Worm (Caenorhabditis elegans) whole organism, L2 larva: Measurements from ENCODE around the gene F32D1.11.

Source experiments
- aly-2 ChIP-seq: fragments of 150-350 bp; optimal IDR thresholded peaks from 2 replicates; lab custom pipeline; 2014; ENCODE audit warnings: missing biosample characterization, missing genetic modification characterization
- dmd-4 ChIP-seq: sonication (generic microtip); optimal IDR thresholded peaks from 2 replicates; lab custom pipeline; 2017; ENCODE audit warnings: missing biosample characterization, missing genetic modification characterization
- fos-1 ChIP-seq: fragments of 150-350 bp; optimal IDR thresholded peaks from 2 replicates; lab custom pipeline; 2014; ENCODE audit warnings: missing biosample characterization, missing genetic modification characterization
- lsy-2 ChIP-seq, 2 experiments: fragments of 150-350 bp in 1 of 2; sonication (generic microtip) in 1 of 2; optimal IDR thresholded peaks; 2 replicates each; lab custom pipeline; 2014 to 2017; ENCODE audit warnings: missing biosample characterization in 2 of 2, missing genetic modification characterization in 2 of 2
- nhr-10 ChIP-seq: sonication (generic microtip); optimal IDR thresholded peaks from 2 replicates; lab custom pipeline; 2017; ENCODE audit warnings: missing biosample characterization, missing genetic modification characterization
- nhr-12 ChIP-seq: fragments of 150-350 bp; optimal IDR thresholded peaks from 2 replicates; lab custom pipeline; 2014; ENCODE audit warnings: missing biosample characterization, missing genetic modification characterization
- nhr-77 ChIP-seq: fragments of 150-350 bp; optimal IDR thresholded peaks from 2 replicates; lab custom pipeline; 2014; ENCODE audit warnings: missing biosample characterization, missing genetic modification characterization
- snpc-4 ChIP-seq: fragments of 150-350 bp; optimal IDR thresholded peaks from 2 replicates; lab custom pipeline; 2014; ENCODE audit warnings: missing biosample characterization, missing genetic modification characterization
- ztf-11 ChIP-seq: sonication (generic microtip); optimal IDR thresholded peaks from 2 replicates; lab custom pipeline; 2017; ENCODE audit warnings: missing biosample characterization, missing genetic modification characterization

- TF ChIP-seq lsy-2 (tag; optimal IDR thresholded peaks at IDR 0.05; lab: Kevin White, UChicago), result no peak
- no peak for TF ChIP-seq nhr-77
- TF ChIP-seq nhr-12, result no peak
- no peak for TF ChIP-seq fos-1 (tag; lab: Kevin White, UChicago)
- no peak for TF ChIP-seq nhr-10 (tag; lab: Kevin White, UChicago)
- no peak for TF ChIP-seq ztf-11 (tag; lab: Kevin White, UChicago)
- TF ChIP-seq snpc-4 (tag; lab: Kevin White, UChicago), result no peak
- TF ChIP-seq dmd-4 (tag; lab: Kevin White, UChicago), result no peak
- TF ChIP-seq aly-2, result no peak
These were observed 24.6 kb downstream of the F32D1.11 start for ce11 chrV:4341736-4342135.
